Worm (Caenorhabditis elegans) whole organism, L2 larva: ENCODE results near the gene F23H12.3.
"Not testable (repeated sequence)": the region's sequence is repeated elsewhere in the genome, so short reads cannot be mapped to it uniquely, and the experiment has no call there.

ENCODE experiments used
- C34F6.9 ChIP-seq: fragments of 150-350 bp; optimal IDR thresholded peaks from 2 replicates; lab custom pipeline; 2014; ENCODE audit warnings: missing biosample characterization, missing genetic modification characterization
- alr-1 ChIP-seq: fragments of 150-350 bp; optimal IDR thresholded peaks from 2 replicates; lab custom pipeline; 2014; ENCODE audit warnings: missing biosample characterization, missing genetic modification characterization
- aly-2 ChIP-seq: fragments of 150-350 bp; optimal IDR thresholded peaks from 2 replicates; lab custom pipeline; 2014; ENCODE audit warnings: missing biosample characterization, missing genetic modification characterization
- ama-1 ChIP-seq: fragments of 150-350 bp; optimal IDR thresholded peaks from 2 replicates; lab custom pipeline; 2018; ENCODE audit warnings: inconsistent platforms
- blmp-1 ChIP-seq: sonication (generic microtip); optimal IDR thresholded peaks from 2 replicates; lab custom pipeline; 2017; ENCODE audit warnings: missing genetic modification characterization, mild to moderate bottlenecking, missing compliant biosample characterization, antibody characterized with exemption, moderate library complexity; ENCODE audit not compliant: insufficient read depth
- ceh-82 ChIP-seq: fragments of 150-350 bp; optimal IDR thresholded peaks from 2 replicates; lab custom pipeline; 2014; ENCODE audit warnings: missing biosample characterization, missing genetic modification characterization
- crh-2 ChIP-seq: sonication (generic microtip); optimal IDR thresholded peaks from 2 replicates; lab custom pipeline; 2017; ENCODE audit warnings: missing biosample characterization, missing genetic modification characterization
- dmd-4 ChIP-seq: sonication (generic microtip); optimal IDR thresholded peaks from 2 replicates; lab custom pipeline; 2017; ENCODE audit warnings: missing biosample characterization, missing genetic modification characterization
- egl-27 ChIP-seq: sonication (generic microtip); optimal IDR thresholded peaks from 3 replicates; lab custom pipeline; 2017; ENCODE audit warnings: missing biosample characterization, missing genetic modification reagents, missing genetic modification characterization
- elt-1 ChIP-seq: fragments of 150-350 bp; optimal IDR thresholded peaks from 2 replicates; lab custom pipeline; 2014; ENCODE audit warnings: missing biosample characterization, missing genetic modification characterization
- elt-3 ChIP-seq: sonication (generic microtip); optimal IDR thresholded peaks from 2 replicates; lab custom pipeline; 2017; ENCODE audit warnings: missing biosample characterization, missing genetic modification characterization
- fos-1 ChIP-seq: fragments of 150-350 bp; optimal IDR thresholded peaks from 2 replicates; lab custom pipeline; 2014; ENCODE audit warnings: missing biosample characterization, missing genetic modification characterization
- lin-13 ChIP-seq: fragments of 150-350 bp; optimal IDR thresholded peaks from 2 replicates; lab custom pipeline; 2014; ENCODE audit warnings: missing biosample characterization, missing genetic modification reagents, missing genetic modification characterization
- lin-39 ChIP-seq: fragments of 150-350 bp; optimal IDR thresholded peaks from 2 replicates; lab custom pipeline; 2014; ENCODE audit warnings: missing biosample characterization, missing genetic modification reagents, missing genetic modification characterization
- lsy-2 ChIP-seq, 2 experiments: fragments of 150-350 bp in 1 of 2; sonication (generic microtip) in 1 of 2; optimal IDR thresholded peaks; 2 replicates each; lab custom pipeline; 2014 to 2017; ENCODE audit warnings: missing biosample characterization in 2 of 2, missing genetic modification characterization in 2 of 2
- mab-5 ChIP-seq: fragments of 150-350 bp; optimal IDR thresholded peaks from 2 replicates; lab custom pipeline; 2014; ENCODE audit warnings: missing biosample characterization, missing genetic modification characterization
- mbf-1 ChIP-seq: sonication (generic microtip); optimal IDR thresholded peaks from 2 replicates; lab custom pipeline; 2017; ENCODE audit warnings: missing biosample characterization, missing genetic modification characterization
- mdl-1 ChIP-seq, 2 experiments: fragments of 150-350 bp in 1 of 2; sonication (generic microtip) in 1 of 2; optimal IDR thresholded peaks; 2 replicates each; lab custom pipeline; 2017; ENCODE audit warnings: missing biosample characterization in 2 of 2, missing genetic modification characterization in 2 of 2
- nhr-10 ChIP-seq: sonication (generic microtip); optimal IDR thresholded peaks from 2 replicates; lab custom pipeline; 2017; ENCODE audit warnings: missing biosample characterization, missing genetic modification characterization
- nhr-11 ChIP-seq: fragments of 150-350 bp; optimal IDR thresholded peaks from 2 replicates; lab custom pipeline; 2014; ENCODE audit warnings: missing biosample characterization, missing genetic modification characterization
- nhr-129 ChIP-seq: fragments of 150-350 bp; optimal IDR thresholded peaks from 2 replicates; lab custom pipeline; 2014; ENCODE audit warnings: missing biosample characterization, missing genetic modification characterization
- nhr-23 ChIP-seq: fragments of 150-350 bp; optimal IDR thresholded peaks from 2 replicates; lab custom pipeline; 2014; ENCODE audit warnings: missing biosample characterization, missing genetic modification reagents, missing genetic modification characterization
- nhr-77 ChIP-seq: fragments of 150-350 bp; optimal IDR thresholded peaks from 2 replicates; lab custom pipeline; 2014; ENCODE audit warnings: missing biosample characterization, missing genetic modification characterization
- sma-9 ChIP-seq, 2 experiments: fragments of 150-350 bp in 1 of 2; sonication (generic microtip) in 1 of 2; optimal IDR thresholded peaks; 2 replicates each; lab custom pipeline; 2014 to 2016; ENCODE audit warnings: missing genetic modification characterization in 2 of 2, mild to moderate bottlenecking in 1 of 2, missing biosample characterization in 1 of 2, missing compliant biosample characterization in 1 of 2, missing genetic modification reagents in 1 of 2, moderate library complexity in 1 of 2
- snpc-4 ChIP-seq: fragments of 150-350 bp; optimal IDR thresholded peaks from 2 replicates; lab custom pipeline; 2014; ENCODE audit warnings: missing biosample characterization, missing genetic modification characterization
- unc-39 ChIP-seq: fragments of 150-350 bp; optimal IDR thresholded peaks from 2 replicates; lab custom pipeline; 2014; ENCODE audit warnings: missing biosample characterization, missing genetic modification characterization
- unc-55 ChIP-seq: fragments of 150-350 bp; sonication (generic microtip); optimal IDR thresholded peaks from 3 replicates; lab custom pipeline; 2014; ENCODE audit warnings: missing biosample characterization, missing genetic modification reagents, missing genetic modification characterization
- zag-1 ChIP-seq: fragments of 150-350 bp; optimal IDR thresholded peaks from 2 replicates; lab custom pipeline; 2014; ENCODE audit warnings: missing biosample characterization, missing genetic modification characterization
- ztf-1 ChIP-seq: fragments of 200-800 bp; sonication (Bioruptor generic); conservative IDR thresholded peaks from 2 replicates; pipeline ENCODE4 v1.3.6; 2022; ENCODE audit warnings: missing genetic modification characterization, missing compliant biosample characterization

Gene F23H12.3

ce11 chrV:12358347-12358746, 13.4 kb downstream of the F23H12.3 start, which contains the start of gene F23H12.5:
Gene F23H12.5, plus strand, starts transcription at chrV:12358647.
- TF ChIP-seq mdl-1 (tag; optimal IDR thresholded peaks at IDR 0.05; lab: Kevin White, UChicago): no peak
- no peak for TF ChIP-seq ceh-82 (tag; lab: Kevin White, UChicago)
- TF ChIP-seq nhr-77 (tag; lab: Kevin White, UChicago): no peak
- TF ChIP-seq unc-55 (GFP tag; lab: Kevin White, UChicago): no peak
- no peak for TF ChIP-seq snpc-4
- TF ChIP-seq lsy-2 (tag; optimal IDR thresholded peaks at IDR 0.05; lab: Kevin White, UChicago): no peak
- TF ChIP-seq blmp-1 (tag; lab: Kevin White, UChicago): no peak
- TF ChIP-seq fos-1 (tag; lab: Kevin White, UChicago): no peak

DNA sequence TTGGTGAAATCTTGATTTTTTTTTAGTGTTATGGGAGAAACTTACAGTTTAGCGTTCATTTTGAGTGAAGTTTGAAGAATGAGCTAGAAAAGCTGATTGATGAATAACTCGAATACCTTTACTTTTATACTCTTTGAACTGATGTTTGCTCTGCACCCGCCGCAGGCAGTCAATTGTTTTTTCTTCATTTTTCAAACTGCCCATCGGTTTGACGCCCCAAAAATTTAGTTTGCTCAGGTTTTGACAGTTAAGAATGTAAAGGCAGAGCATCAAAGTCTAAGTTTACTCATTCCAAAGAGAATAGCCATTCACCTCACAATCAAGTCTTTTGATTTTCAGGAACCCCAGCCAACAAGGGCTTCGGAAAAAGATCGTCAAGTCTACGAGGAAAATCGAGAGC, 16.7 kb downstream of the F23H12.3 start, which contains the start of gene fipr-1:
TSS of gene fipr-1 (minus strand) at position 101 of the 400 bp plus-strand sequence.
- TF ChIP-seq ama-1 (no peak), nhr-10 (tag; lab: Kevin White, UChicago) (no peak), unc-39 (no peak), nhr-11 (no peak), sma-9 (GFP tag; optimal IDR thresholded peaks at IDR 0.05; lab: Kevin White, UChicago) (no peak), sma-9 (tag; optimal IDR thresholded peaks at IDR 0.05; lab: Kevin White, UChicago) (no peak), nhr-23 (tag; lab: Kevin White, UChicago) (no peak), alr-1 (tag; lab: Kevin White, UChicago) (no peak), lin-13 (GFP tag; lab: Kevin White, UChicago) (no peak), elt-3 (tag; lab: Kevin White, UChicago) (no peak)

- TF ChIP-seq zag-1 (tag; lab: Kevin White, UChicago) (no peak), nhr-23 (tag; lab: Kevin White, UChicago) (no peak), mdl-1 (tag; optimal IDR thresholded peaks at IDR 0.05; lab: Kevin White, UChicago) (no peak), egl-27 (tag; lab: Kevin White, UChicago) (no peak), lin-39 (tag; lab: Kevin White, UChicago) (no peak), C34F6.9 (tag; lab: Kevin White, UChicago) (no peak), nhr-77 (tag; lab: Kevin White, UChicago) (no peak), alr-1 (tag; lab: Kevin White, UChicago) (no peak), aly-2 (tag; lab: Kevin White, UChicago) (no peak), mab-5 (tag; lab: Kevin White, UChicago) (no peak), lin-13 (GFP tag; lab: Kevin White, UChicago) (no peak), blmp-1 (tag; lab: Kevin White, UChicago) (no peak), crh-2 (no peak), nhr-129 (tag; lab: Kevin White, UChicago) (no peak)
Observed at ce11 chrV:12365104-12365503, 20.2 kb downstream of the F23H12.3 start, which contains the start of gene fipr-2. Gene fipr-2, plus strand, starts transcription at chrV:12365348.

ce11 chrV:12369437-12369836, 24.5 kb downstream of the F23H12.3 start, which contains the start of gene gcy-13:
Gene gcy-13, minus strand, starts transcription at chrV:12369537.
- no peak for TF ChIP-seq elt-3 (tag; lab: Kevin White, UChicago)
- TF ChIP-seq lsy-2 (tag; optimal IDR thresholded peaks at IDR 0.05; lab: Kevin White, UChicago): no peak
- no peak for TF ChIP-seq ceh-82 (tag; lab: Kevin White, UChicago)
- TF ChIP-seq elt-1 (tag; lab: Kevin White, UChicago): no peak

DNA sequence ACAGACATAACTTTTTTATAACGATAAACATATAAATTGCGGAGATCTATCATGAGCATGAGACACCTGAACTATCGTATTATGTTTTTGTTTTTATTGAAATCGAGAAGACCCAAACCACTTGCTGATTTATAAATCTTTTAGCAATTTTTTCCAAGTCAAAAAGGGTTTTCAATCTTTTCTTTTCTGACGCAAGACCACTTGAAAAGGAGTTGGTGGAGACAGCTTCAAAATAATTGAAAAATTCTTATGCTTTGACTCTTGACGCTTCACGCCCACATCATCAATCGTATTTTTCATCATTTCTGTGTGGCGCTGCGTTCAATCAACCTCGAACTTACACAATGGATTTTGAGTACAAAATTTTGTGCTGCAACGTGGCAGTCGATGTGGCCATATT, 26.4 kb downstream of the F23H12.3 start, which contains the start of gene F23H12.7:
TSS of gene F23H12.7 (plus strand) at position 301 of the 400 bp plus-strand sequence.
- TF ChIP-seq alr-1 (tag; lab: Kevin White, UChicago) (no peak), mab-5 (tag; lab: Kevin White, UChicago) (no peak), nhr-129 (tag; lab: Kevin White, UChicago) (no peak), nhr-23 (tag; lab: Kevin White, UChicago) (no peak), aly-2 (tag; lab: Kevin White, UChicago) (no peak), mbf-1 (tag; lab: Kevin White, UChicago) (no peak), dmd-4 (tag; lab: Kevin White, UChicago) (no peak), elt-3 (tag; lab: Kevin White, UChicago) (no peak), crh-2 (no peak)

- not testable (repeated sequence) for TF ChIP-seq ztf-1 (GFP tag; lab: Robert Waterston, UW); dmd-4 (tag; lab: Kevin White, UChicago); nhr-77 (tag; lab: Kevin White, UChicago)
Observed at ce11 chrV:12374252-12374651, 29.3 kb downstream of the F23H12.3 start, which contains the start of gene F23H12.10. Gene F23H12.10, minus strand, starts transcription at chrV:12374263.
